Fruit fly (Drosophila melanogaster) whole organism, prepupa: Measurements from ENCODE around the gene Ir68b.

Experiments used
- Blimp-1 ChIP-seq: fragments of 200-800 bp; sonication (Bioruptor generic); optimal IDR thresholded peaks from 3 replicates; lab custom pipeline; 2017; ENCODE audit warnings: missing biosample characterization, missing genetic modification characterization, mild to moderate bottlenecking, moderate library complexity, missing genetic modification reagents
- CG10669 ChIP-seq: fragments of 200-800 bp; sonication (Bioruptor generic); optimal IDR thresholded peaks from 3 replicates; lab custom pipeline; 2018; ENCODE audit warnings: missing biosample characterization, mild to moderate bottlenecking, missing genetic modification characterization, moderate library complexity
- CG11294 ChIP-seq: fragments of 200-800 bp; sonication (Bioruptor generic); IDR thresholded peaks from 2 replicates; pipeline ENCODE4 v1.3.6; 2022; ENCODE audit warnings: missing biosample characterization, missing genetic modification characterization
- CG11902 ChIP-seq: fragments of 200-800 bp; sonication (Bioruptor generic); optimal IDR thresholded peaks from 3 replicates; lab custom pipeline; 2016; ENCODE audit warnings: missing biosample characterization, missing genetic modification characterization
- CG15336 ChIP-seq: fragments of 200-800 bp; sonication (Bioruptor generic); IDR thresholded peaks from 2 replicates; pipeline ENCODE4 v1.3.6; 2022; ENCODE audit warnings: missing biosample characterization, missing genetic modification characterization
- CG3032 ChIP-seq: fragments of 200-800 bp; optimal IDR thresholded peaks from 2 replicates; lab custom pipeline; 2019; ENCODE audit warnings: missing biosample characterization, mild to moderate bottlenecking, missing genetic modification characterization, moderate library complexity
- CG31627 ChIP-seq: fragments of 200-800 bp; sonication (Bioruptor generic); optimal IDR thresholded peaks from 3 replicates; lab custom pipeline; 2016; ENCODE audit warnings: missing biosample characterization, missing genetic modification characterization
- CG32006 ChIP-seq: fragments of 200-800 bp; sonication (Bioruptor generic); optimal IDR thresholded peaks from 3 replicates; lab custom pipeline; 2017; ENCODE audit warnings: missing biosample characterization, mild to moderate bottlenecking, missing genetic modification characterization
- CG3919 ChIP-seq: fragments of 200-800 bp; sonication (Bioruptor generic); optimal IDR thresholded peaks from 3 replicates; lab custom pipeline; 2016; ENCODE audit warnings: missing biosample characterization, missing genetic modification characterization
- CG4318 ChIP-seq: fragments of 200-800 bp; sonication (Bioruptor generic); optimal IDR thresholded peaks from 3 replicates; lab custom pipeline; 2017; ENCODE audit warnings: missing biosample characterization, mild to moderate bottlenecking, missing genetic modification characterization
- CG6163 ChIP-seq: fragments of 200-800 bp; sonication (Bioruptor generic); IDR thresholded peaks from 3 replicates; pipeline ENCODE4 v1.3.6; 2022; ENCODE audit warnings: missing biosample characterization, missing genetic modification characterization
- CG6276 ChIP-seq: fragments of 200-800 bp; sonication (Bioruptor generic); optimal IDR thresholded peaks from 2 replicates; lab custom pipeline; 2017; ENCODE audit warnings: missing biosample characterization, mild to moderate bottlenecking, missing genetic modification characterization
- CG6854 ChIP-seq: fragments of 200-800 bp; sonication (Bioruptor generic); optimal IDR thresholded peaks from 2 replicates; lab custom pipeline; 2017; ENCODE audit warnings: missing biosample characterization, mild to moderate bottlenecking, missing genetic modification characterization
- CG7368 ChIP-seq: fragments of 200-800 bp; sonication (Bioruptor generic); optimal IDR thresholded peaks from 3 replicates; lab custom pipeline; 2016; ENCODE audit warnings: missing biosample characterization, missing genetic modification characterization
- CG8119 ChIP-seq: fragments of 200-800 bp; sonication (Bioruptor generic); IDR thresholded peaks from 3 replicates; pipeline ENCODE4 v1.3.6; 2022; ENCODE audit warnings: missing biosample characterization, missing genetic modification characterization
- CG8319 ChIP-seq: fragments of 200-800 bp; sonication (Bioruptor generic); optimal IDR thresholded peaks from 3 replicates; lab custom pipeline; 2016; ENCODE audit warnings: missing biosample characterization, missing genetic modification characterization
- CG8632 ChIP-seq: fragments of 200-800 bp; sonication (Bioruptor generic); optimal IDR thresholded peaks from 3 replicates; lab custom pipeline; 2016; ENCODE audit warnings: missing biosample characterization, missing genetic modification characterization
- CG9139 ChIP-seq: fragments of 200-800 bp; sonication (Bioruptor generic); optimal IDR thresholded peaks from 3 replicates; lab custom pipeline; 2017; ENCODE audit warnings: missing biosample characterization, mild to moderate bottlenecking, missing genetic modification characterization
- Eip75B ChIP-seq: fragments of 200-800 bp; sonication (Bioruptor generic); optimal IDR thresholded peaks from 3 replicates; lab custom pipeline; 2016; ENCODE audit warnings: missing biosample characterization, missing genetic modification characterization
- Eip78C ChIP-seq: fragments of 200-800 bp; sonication (Bioruptor generic); peaks from one replicate; lab custom pipeline; 2016; ENCODE audit warnings: missing biosample characterization, missing genetic modification characterization
- Eip93F ChIP-seq: fragments of 200-800 bp; sonication (Bioruptor generic); optimal IDR thresholded peaks from 2 replicates; lab custom pipeline; 2016; ENCODE audit warnings: missing biosample characterization, mild to moderate bottlenecking, missing genetic modification characterization
- Ets21C ChIP-seq: fragments of 200-800 bp; sonication (Bioruptor generic); optimal IDR thresholded peaks from 3 replicates; lab custom pipeline; 2016; ENCODE audit warnings: missing biosample characterization, missing genetic modification characterization
- Gug ChIP-seq: fragments of 200-800 bp; sonication (Bioruptor generic); IDR thresholded peaks from 2 replicates; pipeline ENCODE4 v1.3.6; 2022; ENCODE audit warnings: missing biosample characterization, missing genetic modification characterization
- Hr39 ChIP-seq: fragments of 200-800 bp; sonication (Bioruptor generic); optimal IDR thresholded peaks from 2 replicates; lab custom pipeline; 2016; ENCODE audit warnings: missing biosample characterization, missing genetic modification characterization
- Hr4 ChIP-seq: fragments of 200-800 bp; sonication (Bioruptor generic); optimal IDR thresholded peaks from 3 replicates; lab custom pipeline; 2016; ENCODE audit warnings: missing biosample characterization, missing genetic modification characterization
- Lpt ChIP-seq: fragments of 200-800 bp; sonication (Bioruptor generic); optimal IDR thresholded peaks from 3 replicates; lab custom pipeline; 2016; ENCODE audit warnings: missing biosample characterization, missing genetic modification characterization
- Met ChIP-seq: fragments of 200-800 bp; sonication (Bioruptor generic); optimal IDR thresholded peaks from 3 replicates; lab custom pipeline; 2016; ENCODE audit warnings: missing biosample characterization, missing genetic modification characterization
- OdsH ChIP-seq: fragments of 200-800 bp; sonication (Bioruptor generic); optimal IDR thresholded peaks from 3 replicates; lab custom pipeline; 2016; ENCODE audit warnings: missing biosample characterization, missing genetic modification characterization
- Smox ChIP-seq: fragments of 200-800 bp; sonication (Bioruptor generic); optimal IDR thresholded peaks from 3 replicates; lab custom pipeline; 2016; ENCODE audit warnings: missing biosample characterization, missing genetic modification characterization
- Sox102F ChIP-seq: fragments of 200-800 bp; sonication (Bioruptor generic); optimal IDR thresholded peaks from 2 replicates; lab custom pipeline; 2016; ENCODE audit warnings: missing biosample characterization, mild to moderate bottlenecking, missing genetic modification characterization
- Sox15 ChIP-seq: fragments of 200-800 bp; sonication (Bioruptor generic); optimal IDR thresholded peaks from 3 replicates; lab custom pipeline; 2016; ENCODE audit warnings: missing biosample characterization, missing genetic modification characterization
- achi ChIP-seq: fragments of 200-800 bp; sonication (Bioruptor generic); optimal IDR thresholded peaks from 3 replicates; lab custom pipeline; 2016; ENCODE audit warnings: missing biosample characterization, missing genetic modification characterization
- acj6 ChIP-seq: fragments of 200-800 bp; sonication (Bioruptor generic); optimal IDR thresholded peaks from 3 replicates; lab custom pipeline; 2016; ENCODE audit warnings: missing biosample characterization, missing genetic modification characterization
- dac ChIP-seq: fragments of 200-800 bp; sonication (Bioruptor generic); optimal IDR thresholded peaks from 2 replicates; lab custom pipeline; 2017; ENCODE audit warnings: missing biosample characterization, mild to moderate bottlenecking, missing genetic modification characterization
- dsx ChIP-seq: fragments of 200-800 bp; optimal IDR thresholded peaks from 3 replicates; lab custom pipeline; 2019; ENCODE audit warnings: missing biosample characterization, mild to moderate bottlenecking, missing genetic modification characterization, moderate library complexity; ENCODE audit not compliant: poor library complexity, severe bottlenecking
- eg ChIP-seq: fragments of 200-800 bp; sonication (Bioruptor generic); IDR thresholded peaks from 3 replicates; pipeline ENCODE4 v1.3.6; 2022; ENCODE audit warnings: missing biosample characterization, missing genetic modification characterization
- esn ChIP-seq: fragments of 200-800 bp; sonication (Bioruptor generic); optimal IDR thresholded peaks from 2 replicates; lab custom pipeline; 2016; ENCODE audit warnings: missing biosample characterization, mild to moderate bottlenecking, missing genetic modification characterization, moderate library complexity
- fd85E ChIP-seq: fragments of 200-800 bp; sonication (Bioruptor generic); optimal IDR thresholded peaks from 3 replicates; lab custom pipeline; 2016; ENCODE audit warnings: missing biosample characterization, missing genetic modification characterization
- fkh ChIP-seq: fragments of 200-800 bp; sonication (Bioruptor generic); optimal IDR thresholded peaks from 3 replicates; lab custom pipeline; 2017; ENCODE audit warnings: missing biosample characterization, mild to moderate bottlenecking, missing genetic modification characterization, moderate library complexity
- lz ChIP-seq: fragments of 200-800 bp; sonication (Bioruptor generic); optimal IDR thresholded peaks from 3 replicates; lab custom pipeline; 2016; ENCODE audit warnings: missing biosample characterization, missing genetic modification characterization
- net ChIP-seq: fragments of 200-800 bp; sonication (Bioruptor generic); optimal IDR thresholded peaks from 3 replicates; lab custom pipeline; 2016; ENCODE audit warnings: missing biosample characterization, missing genetic modification characterization
- pdm3 ChIP-seq: fragments of 200-800 bp; sonication (Bioruptor generic); optimal IDR thresholded peaks from 3 replicates; lab custom pipeline; 2016; ENCODE audit warnings: missing biosample characterization, missing genetic modification characterization
- salr ChIP-seq, 2 experiments: fragments of 200-800 bp; sonication (Bioruptor generic); optimal IDR thresholded peaks; 3 replicates each; lab custom pipeline; 2016 to 2018; ENCODE audit warnings: missing biosample characterization in 2 of 2, missing genetic modification characterization in 2 of 2, mild to moderate bottlenecking in 1 of 2
- spab ChIP-seq: fragments of 200-800 bp; sonication (Bioruptor generic); optimal IDR thresholded peaks from 2 replicates; lab custom pipeline; 2017; ENCODE audit warnings: missing biosample characterization, mild to moderate bottlenecking, missing genetic modification characterization, missing genetic modification reagents
- topi ChIP-seq: fragments of 200-800 bp; sonication (Bioruptor generic); optimal IDR thresholded peaks from 3 replicates; lab custom pipeline; 2016; ENCODE audit warnings: missing biosample characterization, missing genetic modification characterization
- vri ChIP-seq: fragments of 200-800 bp; sonication (Bioruptor generic); optimal IDR thresholded peaks from 3 replicates; lab custom pipeline; 2016; ENCODE audit warnings: missing biosample characterization, mild to moderate bottlenecking, missing genetic modification characterization

Gene Ir68b

DNA sequence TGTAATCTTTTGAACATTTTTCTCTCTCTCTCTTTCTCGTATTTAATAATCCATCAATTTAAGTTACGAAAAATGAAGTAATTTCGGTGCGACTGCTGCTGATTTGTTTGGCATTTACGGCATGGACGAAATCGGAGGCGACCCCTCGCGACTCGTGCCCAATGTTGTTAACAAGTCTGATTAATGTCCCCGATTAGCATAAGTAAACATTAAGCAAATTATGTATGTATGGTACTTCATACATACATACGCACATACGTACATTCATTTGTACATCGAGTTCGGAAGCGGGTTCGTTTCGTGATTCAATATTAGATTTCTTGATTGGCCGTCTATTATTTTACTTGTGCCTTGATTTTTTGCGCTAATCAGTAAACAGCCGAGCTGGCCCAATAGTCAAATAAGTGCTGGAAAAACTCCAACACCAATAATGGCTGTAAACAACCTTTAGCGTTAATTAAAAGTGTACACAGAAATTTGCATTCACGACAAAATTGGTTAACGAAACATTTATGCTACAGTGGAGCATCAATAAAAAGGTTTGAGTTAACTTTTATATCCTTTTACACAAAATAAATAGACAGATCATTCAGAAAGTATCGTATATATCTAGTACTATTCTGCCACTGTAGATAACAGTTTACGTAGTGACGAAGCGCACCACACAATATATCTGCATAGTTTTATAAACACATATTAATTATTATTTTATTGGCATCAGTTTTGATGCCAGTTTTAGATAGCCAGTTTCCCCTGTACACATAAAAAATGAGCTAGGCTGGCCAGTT, 36.1 kb downstream of the Ir68b start:
- peak; percentile 20 for TF ChIP-seq Sox15 (GFP tag; lab: Kevin White, UChicago)
- 0 out of 3 replicates have a peak, but pooled peaks have one; percentile 32 for TF ChIP-seq CG6163 (GFP tag; lab: Robert Waterston, UW)
- TF ChIP-seq OdsH (GFP tag; lab: Kevin White, UChicago), result peak; percentile 36
- no peak for TF ChIP-seq CG4318 (GFP tag; lab: Kevin White, UChicago)
- peak; percentile 1 for TF ChIP-seq CG31627 (GFP tag; lab: Kevin White, UChicago)
- peak; percentile 73 for TF ChIP-seq eg
- peak; percentile 60 for TF ChIP-seq CG15336 (GFP tag; lab: Robert Waterston, UW)
- TF ChIP-seq Smox (GFP tag; lab: Kevin White, UChicago), result peak; percentile 14
- TF ChIP-seq fkh, result peak; percentile 86
- peak; percentile 22 for TF ChIP-seq Met (GFP tag; lab: Kevin White, UChicago)
- peak in 1 of 2 experiments; percentile 6 for TF ChIP-seq salr (GFP tag; optimal IDR thresholded peaks at IDR 0.05; lab: Kevin White, UChicago)
- TF ChIP-seq CG3919 (GFP tag; lab: Kevin White, UChicago), result peak; percentile 19
- peak; percentile 49; the same call in 2 of the 3 replicates for TF ChIP-seq CG8119
- TF ChIP-seq vri, result no peak
- peak; percentile 11 for TF ChIP-seq esn (GFP tag; lab: Kevin White, UChicago)
- peak; percentile 18 for TF ChIP-seq net (GFP tag; lab: Kevin White, UChicago)
- peak; percentile 15 for TF ChIP-seq CG3032 (tag; lab: Kevin White, UChicago)
- TF ChIP-seq CG8319 (GFP tag; lab: Kevin White, UChicago), result no peak
- peak; percentile 64 for TF ChIP-seq Hr4
- TF ChIP-seq Sox102F, result peak; percentile 38
- 0 out of 2 replicates have a peak, but pooled peaks have one; percentile 16 for TF ChIP-seq Gug (GFP tag; lab: Robert Waterston, UW)
- TF ChIP-seq Hr39 (GFP tag; lab: Kevin White, UChicago), result peak; percentile 22
- TF ChIP-seq lz (GFP tag; lab: Kevin White, UChicago), result peak; percentile 12
- TF ChIP-seq CG32006 (GFP tag; lab: Kevin White, UChicago), result peak; percentile 66
- TF ChIP-seq CG6276 (GFP tag; lab: Kevin White, UChicago), result peak; percentile 56
- TF ChIP-seq Lpt, result peak; percentile 12
- no peak for TF ChIP-seq Ets21C (GFP tag; lab: Kevin White, UChicago)
- peak; percentile 19 for TF ChIP-seq acj6
- TF ChIP-seq dac, result no peak
- TF ChIP-seq achi, result peak; percentile 29
- no peak for TF ChIP-seq Eip75B
- peak; percentile 2 for TF ChIP-seq CG8632 (GFP tag; lab: Kevin White, UChicago)
- TF ChIP-seq Eip78C, result peak; percentile 63
- TF ChIP-seq CG11294 (GFP tag; lab: Robert Waterston, UW), result peak; percentile 56; the same call in 1 of the 2 replicates
- TF ChIP-seq topi (GFP tag; lab: Kevin White, UChicago), result peak; percentile 1
- TF ChIP-seq pdm3 (GFP tag; lab: Kevin White, UChicago), result peak; percentile 33
- no peak for TF ChIP-seq CG7368 (GFP tag; lab: Kevin White, UChicago)
- no peak for TF ChIP-seq dsx (GFP tag; lab: Kevin White, UChicago)

DNA sequence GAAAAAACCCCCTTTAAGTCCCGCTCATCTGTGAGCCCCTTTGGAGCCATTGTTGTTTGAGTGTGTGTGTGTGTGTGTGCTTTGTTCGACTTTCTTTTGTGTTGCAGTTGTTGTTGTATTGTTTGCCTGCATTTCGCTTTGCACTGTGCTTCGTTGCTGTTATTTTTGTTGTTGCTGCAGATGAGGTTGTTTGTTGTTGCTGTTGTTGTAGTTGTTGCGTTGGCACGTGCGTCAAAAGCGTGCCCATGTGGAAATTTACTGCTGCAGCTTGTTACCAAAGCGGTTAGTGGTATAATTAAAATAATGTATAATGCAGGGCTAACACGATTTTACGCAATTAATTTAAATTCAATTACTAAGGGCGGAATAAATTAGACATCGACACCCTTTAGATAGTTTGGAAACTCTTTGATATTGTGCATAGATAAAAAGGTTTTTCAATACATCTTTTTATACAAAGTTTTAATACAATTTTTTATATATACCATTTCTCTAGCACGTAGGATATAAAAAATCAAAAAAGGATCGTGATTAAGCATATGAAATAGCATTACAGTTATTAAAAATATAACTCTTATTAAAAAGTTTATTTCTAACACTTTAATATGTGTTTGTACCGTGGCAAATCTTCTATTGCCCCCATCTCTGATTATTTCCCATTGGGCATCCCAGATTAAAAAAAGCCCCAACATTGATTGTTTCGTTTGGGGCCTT, 36.9 kb downstream of the Ir68b start:
- TF ChIP-seq vri, result peak; percentile 29
- TF ChIP-seq CG7368 (GFP tag; lab: Kevin White, UChicago), result no peak
- TF ChIP-seq Eip93F (GFP tag; lab: Kevin White, UChicago), result no peak
- peak; percentile 61; the same call in 2 of the 3 replicates for TF ChIP-seq CG6163 (GFP tag; lab: Robert Waterston, UW)
- peak; percentile 79 for TF ChIP-seq Met (GFP tag; lab: Kevin White, UChicago)
- TF ChIP-seq lz (GFP tag; lab: Kevin White, UChicago), result peak; percentile 39
- no peak for TF ChIP-seq CG9139 (GFP tag; lab: Kevin White, UChicago)
- no peak for TF ChIP-seq spab (GFP tag; lab: Kevin White, UChicago)
- TF ChIP-seq CG11294 (GFP tag; lab: Robert Waterston, UW), result no peak
- TF ChIP-seq topi (GFP tag; lab: Kevin White, UChicago), result peak; percentile 45
- no peak for TF ChIP-seq Gug (GFP tag; lab: Robert Waterston, UW)
- peak; percentile 23 for TF ChIP-seq Ets21C (GFP tag; lab: Kevin White, UChicago)
- TF ChIP-seq pdm3 (GFP tag; lab: Kevin White, UChicago), result peak; percentile 66
- TF ChIP-seq fd85E (GFP tag; lab: Kevin White, UChicago), result no peak
- TF ChIP-seq CG31627 (GFP tag; lab: Kevin White, UChicago), result peak; percentile 53
- peak; percentile 23 for TF ChIP-seq fkh
- no peak for TF ChIP-seq CG8119
- TF ChIP-seq Lpt, result peak; percentile 0
- TF ChIP-seq CG10669 (GFP tag; lab: Kevin White, UChicago), result no peak
- TF ChIP-seq Blimp-1 (GFP tag; lab: Kevin White, UChicago), result peak; percentile 40
- peak; percentile 47 for TF ChIP-seq CG8632 (GFP tag; lab: Kevin White, UChicago)
- peak; percentile 40 for TF ChIP-seq CG6854 (GFP tag; lab: Kevin White, UChicago)
- TF ChIP-seq CG11902 (GFP tag; lab: Kevin White, UChicago), result no peak
